Worm (Caenorhabditis elegans) whole organism, late embryonic: Measurements from ENCODE around the gene sea-1.

ENCODE experiments used
- F13H6.1 ChIP-seq: sonication (generic microtip); optimal IDR thresholded peaks from 2 replicates; lab custom pipeline; 2016; ENCODE audit warnings: missing genetic modification characterization, missing compliant biosample characterization
- K02D7.2 ChIP-seq: sonication (generic microtip); optimal IDR thresholded peaks from 2 replicates; lab custom pipeline; 2017; ENCODE audit warnings: mild to moderate bottlenecking, missing genetic modification characterization, missing compliant biosample characterization
- K09A11.1 ChIP-seq: sonication (generic microtip); optimal IDR thresholded peaks from 2 replicates; lab custom pipeline; 2017; ENCODE audit warnings: antibody characterized with exemption, mild to moderate bottlenecking, missing genetic modification characterization, missing compliant biosample characterization; ENCODE audit not compliant: insufficient read depth
- ceh-2 ChIP-seq: sonication (generic microtip); optimal IDR thresholded peaks from 2 replicates; lab custom pipeline; 2016; ENCODE audit warnings: missing genotype, missing genetic modification characterization, missing compliant biosample characterization
- ceh-22 ChIP-seq: sonication (generic microtip); optimal IDR thresholded peaks from 2 replicates; lab custom pipeline; 2017; ENCODE audit warnings: missing biosample characterization, missing genetic modification characterization
- ceh-24 ChIP-seq: sonication (generic microtip); optimal IDR thresholded peaks from 2 replicates; lab custom pipeline; 2016; ENCODE audit warnings: mild to moderate bottlenecking, missing genetic modification characterization, missing compliant biosample characterization
- ceh-30 ChIP-seq: fragments of 150-350 bp; optimal IDR thresholded peaks from 2 replicates; lab custom pipeline; 2014; ENCODE audit warnings: missing biosample characterization, missing genetic modification characterization
- ceh-31 ChIP-seq: sonication (generic microtip); optimal IDR thresholded peaks from 2 replicates; lab custom pipeline; 2016; ENCODE audit warnings: missing genetic modification characterization, missing compliant biosample characterization
- ceh-34 ChIP-seq: sonication (generic microtip); optimal IDR thresholded peaks from 2 replicates; lab custom pipeline; 2016; ENCODE audit warnings: mild to moderate bottlenecking, missing genetic modification characterization, missing compliant biosample characterization
- ceh-45 ChIP-seq: fragments of 200-800 bp; sonication (Bioruptor generic); IDR thresholded peaks from 2 replicates; pipeline ENCODE4 v1.3.6; 2022; ENCODE audit warnings: missing genetic modification reagents, missing genetic modification characterization, missing compliant biosample characterization
- ceh-48 ChIP-seq: sonication (generic microtip); optimal IDR thresholded peaks from 2 replicates; lab custom pipeline; 2016; ENCODE audit warnings: missing genetic modification characterization, inconsistent platforms, missing compliant biosample characterization
- dmd-4 ChIP-seq: sonication (generic microtip); optimal IDR thresholded peaks from 2 replicates; lab custom pipeline; 2016; ENCODE audit warnings: borderline replicate concordance, missing genetic modification characterization, missing compliant biosample characterization
- dve-1 ChIP-seq: sonication (generic microtip); optimal IDR thresholded peaks from 2 replicates; lab custom pipeline; 2017; ENCODE audit warnings: antibody characterized with exemption, mild to moderate bottlenecking, missing genetic modification characterization, missing compliant biosample characterization
- elt-2 ChIP-seq: sonication (generic microtip); optimal IDR thresholded peaks from 2 replicates; lab custom pipeline; 2016; ENCODE audit warnings: missing genetic modification reagents, missing genetic modification characterization, missing compliant biosample characterization
- ets-4 ChIP-seq: sonication (generic microtip); optimal IDR thresholded peaks from 2 replicates; lab custom pipeline; 2016; ENCODE audit warnings: missing genetic modification characterization, missing compliant biosample characterization
- eyg-1 ChIP-seq: sonication (generic microtip); optimal IDR thresholded peaks from 2 replicates; lab custom pipeline; 2016; ENCODE audit warnings: missing genotype, missing genetic modification characterization, missing compliant biosample characterization
- fkh-10 ChIP-seq: fragments of 150-350 bp; optimal IDR thresholded peaks from 2 replicates; lab custom pipeline; 2014; ENCODE audit warnings: missing biosample characterization, missing genetic modification reagents, missing genetic modification characterization
- gmeb-2 ChIP-seq: sonication (generic microtip); optimal IDR thresholded peaks from 2 replicates; lab custom pipeline; 2016; ENCODE audit warnings: missing genetic modification characterization, inconsistent platforms, missing compliant biosample characterization
- hlh-15 ChIP-seq: sonication (generic microtip); optimal IDR thresholded peaks from 2 replicates; lab custom pipeline; 2016; ENCODE audit warnings: missing genetic modification characterization, missing compliant biosample characterization
- hlh-6 ChIP-seq: sonication (generic microtip); optimal IDR thresholded peaks from 2 replicates; lab custom pipeline; 2016; ENCODE audit warnings: missing genotype, missing genetic modification characterization, missing compliant biosample characterization
- lim-6 ChIP-seq: sonication (generic microtip); optimal IDR thresholded peaks from 2 replicates; lab custom pipeline; 2016; ENCODE audit warnings: missing genetic modification characterization, missing compliant biosample characterization
- madf-2 ChIP-seq: sonication (generic microtip); optimal IDR thresholded peaks from 2 replicates; lab custom pipeline; 2017; ENCODE audit warnings: missing genetic modification characterization, missing compliant biosample characterization
- mec-3 ChIP-seq: sonication (generic microtip); optimal IDR thresholded peaks from 2 replicates; lab custom pipeline; 2016; ENCODE audit warnings: borderline replicate concordance, missing genetic modification characterization, missing compliant biosample characterization
- nfya-1 ChIP-seq: sonication (generic microtip); optimal IDR thresholded peaks from 2 replicates; lab custom pipeline; 2017; ENCODE audit warnings: missing genetic modification characterization, mild to moderate bottlenecking, missing compliant biosample characterization, antibody characterized with exemption, moderate library complexity
- pag-3 ChIP-seq: sonication (generic microtip); optimal IDR thresholded peaks from 2 replicates; lab custom pipeline; 2016; ENCODE audit warnings: missing compliant biosample characterization, missing genetic modification characterization, borderline replicate concordance
- pha-4 ChIP-seq: fragments of 150-350 bp; optimal IDR thresholded peaks from 2 replicates; lab custom pipeline; 2018; ENCODE audit warnings: missing biosample characterization, missing genetic modification reagents, missing genetic modification characterization
- pqm-1 ChIP-seq: sonication (generic microtip); optimal IDR thresholded peaks from 2 replicates; lab custom pipeline; 2016; ENCODE audit warnings: missing genetic modification characterization, missing compliant biosample characterization
- ref-2 ChIP-seq: sonication (generic microtip); optimal IDR thresholded peaks from 2 replicates; lab custom pipeline; 2016; ENCODE audit warnings: missing genetic modification characterization, missing compliant biosample characterization
- rnt-1 ChIP-seq: sonication (generic microtip); optimal IDR thresholded peaks from 2 replicates; lab custom pipeline; 2016; ENCODE audit warnings: missing genetic modification characterization, missing compliant biosample characterization
- sdc-2 ChIP-seq: sonication (generic microtip); optimal IDR thresholded peaks from 2 replicates; lab custom pipeline; 2016; ENCODE audit warnings: missing genotype, missing genetic modification characterization, missing compliant biosample characterization
- syd-9 ChIP-seq: sonication (generic microtip); optimal IDR thresholded peaks from 2 replicates; lab custom pipeline; 2016; ENCODE audit warnings: mild to moderate bottlenecking, missing genetic modification characterization, moderate library complexity, missing compliant biosample characterization
- tbx-7 ChIP-seq: sonication (generic microtip); optimal IDR thresholded peaks from 2 replicates; lab custom pipeline; 2016; ENCODE audit warnings: missing genotype, missing genetic modification characterization, missing compliant biosample characterization
- ztf-16 ChIP-seq: sonication (generic microtip); optimal IDR thresholded peaks from 2 replicates; lab custom pipeline; 2017; ENCODE audit warnings: missing genetic modification characterization, missing compliant biosample characterization

Gene sea-1

ce11 chrII:3640197-3640596 is 33.2 kb downstream of the sea-1 start, which contains the start of gene M151.10:
M151.10 (minus strand) TSS chrII:3640297.
- no peak for TF ChIP-seq nfya-1 (tag; lab: Kevin White, UChicago)
- no peak for TF ChIP-seq gmeb-2 (tag; lab: Kevin White, UChicago)
- TF ChIP-seq, all 69 proteins: peak for 0

ce11 chrII:3639238-3639637 is 34.2 kb downstream of the sea-1 start, which contains the start of gene fbxb-31:
fbxb-31 (minus strand) TSS chrII:3639338.
- no peak for TF ChIP-seq hlh-15 (tag; lab: Kevin White, UChicago)
- TF ChIP-seq lim-6 (tag; lab: Kevin White, UChicago) = no peak
- no peak for TF ChIP-seq ceh-24
- no peak for TF ChIP-seq pqm-1 (tag; lab: Kevin White, UChicago)
- TF ChIP-seq syd-9 (tag; lab: Kevin White, UChicago) = no peak
- no peak for TF ChIP-seq hlh-6 (tag; lab: Kevin White, UChicago)
- TF ChIP-seq F13H6.1 (tag; lab: Kevin White, UChicago) = no peak
- TF ChIP-seq ref-2 (tag; lab: Kevin White, UChicago) = no peak
- TF ChIP-seq rnt-1 (tag; lab: Kevin White, UChicago) = no peak
- no peak for TF ChIP-seq eyg-1 (tag; lab: Kevin White, UChicago)
- TF ChIP-seq tbx-7 (tag; lab: Kevin White, UChicago) = no peak
- TF ChIP-seq ets-4 (tag; lab: Kevin White, UChicago) = no peak
- no peak for TF ChIP-seq madf-2
- TF ChIP-seq ceh-30 (tag; lab: Kevin White, UChicago) = no peak
- TF ChIP-seq sdc-2 (tag; lab: Kevin White, UChicago) = no peak
- TF ChIP-seq ceh-31 (tag; lab: Kevin White, UChicago) = no peak

- TF ChIP-seq madf-2 (no peak), dve-1 (tag; lab: Kevin White, UChicago) (no peak), hlh-15 (tag; lab: Kevin White, UChicago) (no peak), ceh-22 (tag; lab: Kevin White, UChicago) (no peak), nfya-1 (tag; lab: Kevin White, UChicago) (no peak), fkh-10 (GFP tag; lab: Kevin White, UChicago) (no peak), gmeb-2 (tag; lab: Kevin White, UChicago) (no peak), pqm-1 (tag; lab: Kevin White, UChicago) (no peak), ceh-45 (GFP tag; lab: Robert Waterston, UW) (no peak), K09A11.1 (tag; lab: Kevin White, UChicago) (no peak), elt-2 (tag; lab: Kevin White, UChicago) (no peak)
Measured at ce11 chrII:3634765-3635164, 38.6 kb downstream of the sea-1 start.

- TF ChIP-seq ceh-2 (tag; lab: Kevin White, UChicago) (no peak), ref-2 (tag; lab: Kevin White, UChicago) (no peak), nfya-1 (tag; lab: Kevin White, UChicago) (no peak), ztf-16 (tag; lab: Kevin White, UChicago) (no peak), mec-3 (tag; lab: Kevin White, UChicago) (no peak), ceh-34 (no peak), hlh-15 (tag; lab: Kevin White, UChicago) (no peak), pha-4 (tag; lab: Kevin White, UChicago) (no peak)
Measured at ce11 chrII:3630810-3631209, 42.6 kb downstream of the sea-1 start, which contains the start of gene M151.2. M151.2 (plus strand) TSS chrII:3631110.

- no peak for TF ChIP-seq ceh-30 (tag; lab: Kevin White, UChicago)
- TF ChIP-seq, all 69 proteins: peak for 0
Measured at ce11 chrII:3626872-3627271, 46.5 kb downstream of the sea-1 start, which contains the start of gene M151.3. M151.3 (plus strand) TSS chrII:3627172.

- TF ChIP-seq ceh-31 (tag; lab: Kevin White, UChicago) (no peak), ceh-48 (tag; lab: Kevin White, UChicago) (no peak), ceh-30 (tag; lab: Kevin White, UChicago) (no peak), dmd-4 (tag; lab: Kevin White, UChicago) (no peak), K02D7.2 (tag; lab: Kevin White, UChicago) (no peak), pag-3 (tag; lab: Kevin White, UChicago) (no peak)
Measured at ce11 chrII:3622014-3622413, 51.4 kb downstream of the sea-1 start, which contains the start of gene M151.7. M151.7 (plus strand) TSS chrII:3622314.
